Worm (Caenorhabditis elegans): ENCODE results near the gene nhr-63.

ce11 chrV:16017671-16018070 lies 15.3 kb downstream of the nhr-63 start, which contains the start of gene srx-43:
- TF ChIP-seq jun-1 (tag; optimal IDR thresholded peaks at IDR 0.05), result no peak
- no peak for TF ChIP-seq lim-7 (GFP tag; IDR thresholded peaks at IDR 0.05)
- no peak for TF ChIP-seq nhr-77 (tag; optimal IDR thresholded peaks at IDR 0.05)
- TF ChIP-seq ces-1 (GFP tag; optimal IDR thresholded peaks at IDR 0.05), result no peak
- TF ChIP-seq pha-4 (GFP tag; IDR thresholded peaks at IDR 0.05), result no peak
- TF ChIP-seq pha-4 (tag; optimal IDR thresholded peaks at IDR 0.05), result no peak
- TF ChIP-seq unc-62 (GFP tag; optimal IDR thresholded peaks at IDR 0.05 in 1 of 2), result peak in 1 of 2 experiments; percentile 74
- no peak for TF ChIP-seq unc-62 (tag; optimal IDR thresholded peaks at IDR 0.05)
- no peak for TF ChIP-seq daf-12 (tag; optimal IDR thresholded peaks at IDR 0.05)
- TF ChIP-seq pqm-1 (tag; optimal IDR thresholded peaks at IDR 0.05), result no peak
- no peak for TF ChIP-seq mdl-1 (tag; optimal IDR thresholded peaks at IDR 0.05)
- no peak for TF ChIP-seq nhr-237 (tag; optimal IDR thresholded peaks at IDR 0.05)

All from whole organism, L4 larva.